Worm (Caenorhabditis elegans): ENCODE results near the gene grl-18.
"Not testable (repeated sequence)": the region's sequence is repeated elsewhere in the genome, so short reads cannot be mapped to it uniquely, and the experiment has no call there.

grl-18 gene

ce11 chrV:5484866-5485265 is 3.8 kb downstream of the grl-18 start, which contains the start of gene srg-65:
srg-65 (minus strand) TSS chrV:5484966.
- TF ChIP-seq elt-2 (tag; optimal IDR thresholded peaks at IDR 0.05) (no peak), lin-39 (tag; optimal IDR thresholded peaks at IDR 0.05) (no peak), nhr-12 (tag; optimal IDR thresholded peaks at IDR 0.05) (no peak), ceh-28 (tag; optimal IDR thresholded peaks at IDR 0.05) (no peak), egl-27 (tag; optimal IDR thresholded peaks at IDR 0.05) (no peak), pqm-1 (tag; optimal IDR thresholded peaks at IDR 0.05) (no peak), hmg-11 (tag; optimal IDR thresholded peaks at IDR 0.05) (no peak), fos-1 (tag; optimal IDR thresholded peaks at IDR 0.05) (no peak), nhr-237 (tag; optimal IDR thresholded peaks at IDR 0.05) (no peak), nhr-67 (tag; optimal IDR thresholded peaks at IDR 0.05) (no peak), elt-1 (tag; optimal IDR thresholded peaks at IDR 0.05) (no peak), nhr-43 (tag; optimal IDR thresholded peaks at IDR 0.05; ENCODE audit: poor library complexity, severe bottlenecking) (no peak), R02D3.7 (tag; optimal IDR thresholded peaks at IDR 0.05) (no peak), pha-4 (tag; optimal IDR thresholded peaks at IDR 0.05) (no peak), elt-3 (tag; optimal IDR thresholded peaks at IDR 0.05) (no peak), fkh-10 (GFP tag; optimal IDR thresholded peaks at IDR 0.05) (no peak), nhr-28 (tag; optimal IDR thresholded peaks at IDR 0.05) (no peak)

- no peak for TF ChIP-seq mdl-1 (tag; optimal IDR thresholded peaks at IDR 0.05)
- TF ChIP-seq tbx-2 (tag; optimal IDR thresholded peaks at IDR 0.05): no peak
- TF ChIP-seq pha-4 (tag; optimal IDR thresholded peaks at IDR 0.05): no peak
- no peak for TF ChIP-seq elt-3 (tag; optimal IDR thresholded peaks at IDR 0.05)
- TF ChIP-seq egl-27 (tag; optimal IDR thresholded peaks at IDR 0.05): no peak
- TF ChIP-seq ceh-16 (tag; optimal IDR thresholded peaks at IDR 0.05): no peak
- no peak for TF ChIP-seq nfya-1 (tag; optimal IDR thresholded peaks at IDR 0.05; ENCODE audit: insufficient read depth)
- no peak for TF ChIP-seq ztf-4 (tag; optimal IDR thresholded peaks at IDR 0.05)
- TF ChIP-seq eor-1 (tag; optimal IDR thresholded peaks at IDR 0.05): no peak
- no peak for TF ChIP-seq ztf-11 (tag; optimal IDR thresholded peaks at IDR 0.05)
- TF ChIP-seq R02D3.7 (tag; optimal IDR thresholded peaks at IDR 0.05): no peak
- TF ChIP-seq nhr-23 (tag; optimal IDR thresholded peaks at IDR 0.05): no peak
Measured at ce11 chrV:5482315-5482714, 6.4 kb downstream of the grl-18 start, which contains the start of gene srg-66. srg-66 (minus strand) TSS chrV:5482415.

- TF ChIP-seq fkh-10 (GFP tag; optimal IDR thresholded peaks at IDR 0.05): no peak
- TF ChIP-seq ztf-4 (tag; optimal IDR thresholded peaks at IDR 0.05): no peak
- no peak for TF ChIP-seq lsy-12 (tag; optimal IDR thresholded peaks at IDR 0.05)
- TF ChIP-seq nhr-43 (tag; optimal IDR thresholded peaks at IDR 0.05; ENCODE audit: poor library complexity, severe bottlenecking): no peak
- TF ChIP-seq pqm-1 (tag; optimal IDR thresholded peaks at IDR 0.05): no peak
- TF ChIP-seq skn-1 (tag; optimal IDR thresholded peaks at IDR 0.05): no peak
- no peak for TF ChIP-seq mdl-1 (tag; optimal IDR thresholded peaks at IDR 0.05)
- TF ChIP-seq pha-4 (tag; optimal IDR thresholded peaks at IDR 0.05): no peak
- TF ChIP-seq ztf-11 (tag; optimal IDR thresholded peaks at IDR 0.05): no peak
- TF ChIP-seq tbx-2 (tag; optimal IDR thresholded peaks at IDR 0.05): no peak
- TF ChIP-seq elt-2 (tag; optimal IDR thresholded peaks at IDR 0.05): no peak
- TF ChIP-seq ZK546.5 (tag; optimal IDR thresholded peaks at IDR 0.05): no peak
- no peak for TF ChIP-seq aly-2 (tag; optimal IDR thresholded peaks at IDR 0.05)
Measured at ce11 chrV:5477719-5478118, 10.9 kb downstream of the grl-18 start.

DNA sequence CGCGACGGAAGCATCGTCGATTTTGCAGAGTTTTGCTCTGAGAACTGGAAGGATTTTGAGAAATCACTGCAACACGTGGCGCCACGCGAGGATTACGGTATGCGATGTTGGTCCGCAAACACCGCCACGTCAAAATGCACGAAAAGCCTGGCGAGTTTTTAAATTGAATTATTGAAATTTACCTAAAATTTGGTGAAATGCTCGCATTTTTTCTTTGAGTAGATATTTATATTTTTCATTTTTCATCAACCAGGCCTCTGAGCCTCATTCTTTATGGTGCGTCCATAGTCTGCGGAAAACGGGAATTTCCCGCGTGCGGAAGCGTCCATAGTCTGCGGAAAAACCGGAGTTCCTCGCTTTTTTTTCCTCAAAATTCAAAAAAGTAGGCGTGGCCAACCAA is 17.7 kb downstream of the grl-18 start, which contains the start of gene ZC317.7:
Gene ZC317.7, minus strand, starts transcription at position 101 of the 400 bp plus-strand sequence.
- TF ChIP-seq unc-39, nhr-12, mml-1 (tag; optimal IDR thresholded peaks at IDR 0.05): not testable (repeated sequence)

DNA sequence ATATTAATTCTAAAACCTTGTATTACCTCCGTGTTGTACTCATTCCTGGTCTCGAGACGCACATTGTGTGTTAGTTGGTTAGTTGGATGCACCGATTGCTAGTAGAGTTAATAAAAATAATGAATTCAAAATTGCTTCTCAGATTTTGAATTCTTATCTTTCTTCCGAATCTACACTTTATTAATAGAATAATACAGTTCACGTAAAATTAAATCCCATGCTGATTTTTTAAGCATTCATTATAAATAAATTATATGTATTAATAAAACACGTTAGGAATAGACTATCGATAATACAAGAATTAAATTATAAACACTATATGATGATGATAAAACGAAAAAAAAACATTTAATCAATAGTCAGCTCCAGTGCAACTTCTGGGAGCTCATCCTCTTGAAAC is 20.2 kb downstream of the grl-18 start, which contains the start of gene ZC317.6:
Gene ZC317.6, minus strand, starts transcription at position 101 of the 400 bp plus-strand sequence.
- TF ChIP-seq ceh-9 (tag; optimal IDR thresholded peaks at IDR 0.05); lin-15B (tag; optimal IDR thresholded peaks at IDR 0.05); sea-2 (GFP tag; optimal IDR thresholded peaks at IDR 0.05): not testable (repeated sequence)
